Fruit fly (Drosophila melanogaster) whole organism, pupa: ENCODE measurements around the gene Rpt2.

Source experiments
- CG12605 ChIP-seq: fragments of 200-800 bp; sonication (Bioruptor generic); IDR thresholded peaks from 2 replicates; pipeline ENCODE4 v1.3.6; 2022; ENCODE audit warnings: missing biosample characterization, missing genetic modification characterization
- CG14655 ChIP-seq: fragments of 200-800 bp; sonication (Bioruptor generic); optimal IDR thresholded peaks from 3 replicates; lab custom pipeline; 2017; ENCODE audit warnings: mild to moderate bottlenecking, missing biosample characterization, missing genetic modification reagents, missing genetic modification characterization
- CG15710 ChIP-seq: fragments of 200-800 bp; sonication (Bioruptor generic); optimal IDR thresholded peaks from 2 replicates; lab custom pipeline; 2018; ENCODE audit warnings: missing biosample characterization, mild to moderate bottlenecking, missing genetic modification characterization, moderate library complexity
- CG17806 ChIP-seq: fragments of 200-800 bp; sonication (Bioruptor generic); optimal IDR thresholded peaks from 2 replicates; lab custom pipeline; 2018; ENCODE audit warnings: missing biosample characterization, mild to moderate bottlenecking, missing genetic modification characterization, moderate library complexity
- EcR ChIP-seq: fragments of 200-800 bp; sonication (Bioruptor generic); optimal IDR thresholded peaks from 3 replicates; lab custom pipeline; 2019; ENCODE audit warnings: missing biosample characterization, missing genetic modification characterization, mild to moderate bottlenecking, moderate library complexity, missing genetic modification reagents
- Pif1A ChIP-seq: fragments of 200-800 bp; sonication (Bioruptor generic); optimal IDR thresholded peaks from 3 replicates; lab custom pipeline; 2016; ENCODE audit warnings: missing biosample characterization, missing genetic modification characterization
- Snoo ChIP-seq: fragments of 200-800 bp; sonication (Bioruptor generic); optimal IDR thresholded peaks from 3 replicates; lab custom pipeline; 2017; ENCODE audit warnings: missing biosample characterization, mild to moderate bottlenecking, missing genetic modification characterization, inconsistent platforms
- gl ChIP-seq: fragments of 200-800 bp; sonication (Bioruptor generic); optimal IDR thresholded peaks from 2 replicates; lab custom pipeline; 2018; ENCODE audit warnings: missing biosample characterization, mild to moderate bottlenecking, missing genetic modification characterization

dm6 chr3R:23885660-23886059 is 45.7 kb downstream of the Rpt2 start:
- TF ChIP-seq CG14655 (GFP tag; lab: Kevin White, UChicago), result no peak
- no peak for TF ChIP-seq gl (tag; lab: Kevin White, UChicago)
- TF ChIP-seq CG12605 (GFP tag; lab: Robert Waterston, UW), result no peak
- no peak for TF ChIP-seq CG17806 (tag; lab: Kevin White, UChicago)
- no peak for TF ChIP-seq Snoo
- TF ChIP-seq CG15710 (tag; lab: Kevin White, UChicago), result no peak
- no peak for TF ChIP-seq EcR (GFP tag; lab: Kevin White, UChicago)
- no peak for TF ChIP-seq Pif1A (GFP tag; lab: Kevin White, UChicago)
